Fruit fly (Drosophila melanogaster): ENCODE results near the gene CG4053.

The CG4053 gene

DNA sequence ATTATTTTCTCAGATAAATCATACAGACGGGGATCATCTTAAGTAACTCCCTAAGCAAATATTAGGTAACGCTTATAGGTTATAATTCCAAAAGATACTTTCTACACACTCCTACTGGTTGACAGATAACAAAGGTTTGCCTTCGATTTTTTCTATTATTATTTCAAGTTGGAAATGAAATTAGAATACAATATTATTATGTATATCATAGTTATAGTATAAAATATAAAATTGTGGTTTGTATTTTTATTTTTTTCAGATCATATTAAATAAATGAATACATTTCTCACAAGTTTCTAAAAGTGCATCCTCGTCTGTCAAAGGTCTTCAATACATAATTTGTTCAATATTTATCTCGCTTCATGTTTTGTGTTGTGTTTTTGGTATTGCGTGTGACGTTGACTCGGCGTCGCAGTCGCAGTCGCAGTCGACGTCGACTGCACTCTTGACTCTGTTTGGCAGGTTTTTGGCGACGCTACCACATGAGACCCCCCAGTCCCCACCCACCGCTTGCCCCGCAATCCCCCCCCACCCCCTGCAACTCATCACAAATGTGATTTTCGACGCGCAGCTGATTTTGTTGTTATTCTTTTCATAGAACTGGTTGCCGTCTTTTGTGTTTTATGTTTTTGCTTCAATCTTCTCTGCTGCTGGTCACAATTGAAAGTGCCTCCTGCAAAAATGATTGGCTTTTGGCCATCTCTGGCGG is 9.0 kb downstream of the CG4053 start:
- TF ChIP-seq Sox102F (GFP tag; optimal IDR thresholded peaks at IDR 0.05) (peak; percentile 18), E2f1 (GFP tag; IDR thresholded peaks at IDR 0.05) (no peak), zf30C (GFP tag; optimal IDR thresholded peaks at IDR 0.05) (no peak), sc (optimal IDR thresholded peaks at IDR 0.05) (no peak), sc (GFP tag; optimal IDR thresholded peaks at IDR 0.05) (no peak), ftz-f1 (GFP tag; optimal IDR thresholded peaks at IDR 0.05) (no peak), Dad (GFP tag; optimal IDR thresholded peaks at IDR 0.05) (no peak), stwl (tag; optimal IDR thresholded peaks at IDR 0.05) (no peak), lov (optimal IDR thresholded peaks at IDR 0.05) (no peak), lov (GFP tag; IDR thresholded peaks at IDR 0.05) (no peak), Hr78 (GFP tag; optimal IDR thresholded peaks at IDR 0.05) (no peak), dysf (GFP tag; IDR thresholded peaks at IDR 0.05) (0 out of 3 replicates have a peak, but pooled peaks have one; percentile 10), CG8281 (tag; optimal IDR thresholded peaks at IDR 0.05) (peak; percentile 95), CG9797 (GFP tag; optimal IDR thresholded peaks at IDR 0.05) (no peak), CG10321 (GFP tag; IDR thresholded peaks at IDR 0.05) (no peak), Lim3 (GFP tag; IDR thresholded peaks at IDR 0.05) (no peak), Adf1 (GFP tag; IDR thresholded peaks at IDR 0.05) (peak; percentile 73), mirr (GFP tag; optimal IDR thresholded peaks at IDR 0.05) (no peak), CG10543 (GFP tag; optimal IDR thresholded peaks at IDR 0.05) (no peak), CG11093 (GFP tag; IDR thresholded peaks at IDR 0.05) (no peak), NFAT (GFP tag; IDR thresholded peaks at IDR 0.05) (no peak), CG43689 (GFP tag; IDR thresholded peaks at IDR 0.05) (no peak), sens (GFP tag) (peak; percentile 5), Optix (GFP tag; IDR thresholded peaks at IDR 0.05) (no peak), sisA (GFP tag; IDR thresholded peaks at IDR 0.05) (no peak), Fer2 (tag; optimal IDR thresholded peaks at IDR 0.05) (no peak), Hr51 (GFP tag; optimal IDR thresholded peaks at IDR 0.05) (peak in 1 of 2 experiments; percentile 40), C15 (GFP tag; IDR thresholded peaks at IDR 0.05) (no peak), wdn (GFP tag; IDR thresholded peaks at IDR 0.05) (no peak), MTF-1 (GFP tag; optimal IDR thresholded peaks at IDR 0.05; ENCODE audit: borderline replicate concordance) (no peak), sob (GFP tag; IDR thresholded peaks at IDR 0.05) (no peak), CG12659 (GFP tag; optimal IDR thresholded peaks at IDR 0.05) (no peak), ac (GFP tag; optimal IDR thresholded peaks at IDR 0.05) (no peak), CG12071 (GFP tag; optimal IDR thresholded peaks at IDR 0.05) (no peak), dimm (GFP tag; IDR thresholded peaks at IDR 0.05) (no peak), Opbp (GFP tag; IDR thresholded peaks at IDR 0.05; ENCODE audit: partially characterized antibody) (no peak), crp (GFP tag; optimal IDR thresholded peaks at IDR 0.05) (no peak), klu (GFP tag; IDR thresholded peaks at IDR 0.05) (no peak), Fer3 (tag; optimal IDR thresholded peaks at IDR 0.05) (no peak), dmrt99B (tag; optimal IDR thresholded peaks at IDR 0.05) (peak; percentile 27), CG17361 (GFP tag; IDR thresholded peaks at IDR 0.05) (0 out of 3 replicates have a peak, but pooled peaks have one; percentile 14), eyg (GFP tag; optimal IDR thresholded peaks at IDR 0.05) (no peak), nom (GFP tag; optimal IDR thresholded peaks at IDR 0.05) (no peak), CG16779 (GFP tag; IDR thresholded peaks at IDR 0.05) (no peak), Rfx (GFP tag; IDR thresholded peaks at IDR 0.05) (no peak), Med (GFP tag) (no peak), gem (tag; optimal IDR thresholded peaks at IDR 0.05) (peak; percentile 31), ash1 (GFP tag; optimal IDR thresholded peaks at IDR 0.05) (no peak), CG15073 (GFP tag; optimal IDR thresholded peaks at IDR 0.05) (no peak), bsh (GFP tag; optimal IDR thresholded peaks at IDR 0.05) (no peak)

Measured in whole organism, embryonic.